Worm (Caenorhabditis elegans) whole organism, late embryonic: Measurements from ENCODE around the gene aexr-3.

Source experiments
- ceh-30 ChIP-seq: fragments of 150-350 bp; optimal IDR thresholded peaks from 2 replicates; lab custom pipeline; 2014; ENCODE audit warnings: missing biosample characterization, missing genetic modification characterization
- nfya-1 ChIP-seq: sonication (generic microtip); optimal IDR thresholded peaks from 2 replicates; lab custom pipeline; 2017; ENCODE audit warnings: missing genetic modification characterization, mild to moderate bottlenecking, missing compliant biosample characterization, antibody characterized with exemption, moderate library complexity
- pat-9 ChIP-seq: fragments of 200-800 bp; sonication (Bioruptor generic); optimal IDR thresholded peaks from 2 replicates; lab custom pipeline; 2018; ENCODE audit warnings: mild to moderate bottlenecking, missing genetic modification characterization, moderate library complexity, missing compliant biosample characterization
- sox-4 ChIP-seq: sonication (generic microtip); optimal IDR thresholded peaks from 2 replicates; lab custom pipeline; 2017; ENCODE audit warnings: mild to moderate bottlenecking, missing genetic modification characterization, inconsistent platforms, missing compliant biosample characterization
- unc-3 ChIP-seq, 2 experiments: fragments of 200-800 bp in 1 of 2; sonication (Bioruptor generic) in 1 of 2; sonication (generic microtip) in 1 of 2; conservative IDR thresholded peaks in 1 of 2; optimal IDR thresholded peaks in 1 of 2; 2 replicates each; pipeline versions ENCODE4 v1.3.6 to Lab custom; 2016 to 2022; ENCODE audit warnings: missing compliant biosample characterization in 2 of 2, missing genetic modification characterization in 2 of 2, missing genetic modification reagents in 1 of 2

ce11 chrX:8969111-8970048 is 8.4 kb upstream of the aexr-3 start:
- TF ChIP-seq pat-9 (tag; lab: Kevin White, UChicago) (no peak), unc-3 (GFP tag; conservative IDR thresholded peaks at IDR 0.05; lab: Robert Waterston, UW) (no peak), unc-3 (tag; optimal IDR thresholded peaks at IDR 0.05; lab: Kevin White, UChicago) (no peak), ceh-30 (tag; lab: Kevin White, UChicago) (no peak), sox-4 (tag; lab: Kevin White, UChicago) (peak; percentile 31), nfya-1 (tag; lab: Kevin White, UChicago) (no peak)
